Fruit fly (Drosophila melanogaster) whole organism, pupa: Measurements from ENCODE around the gene CG6576.

ENCODE experiments used
- CG14655 ChIP-seq: fragments of 200-800 bp; sonication (Bioruptor generic); optimal IDR thresholded peaks from 3 replicates; lab custom pipeline; 2017; ENCODE audit warnings: mild to moderate bottlenecking, missing biosample characterization, missing genetic modification reagents, missing genetic modification characterization
- CG15710 ChIP-seq: fragments of 200-800 bp; sonication (Bioruptor generic); optimal IDR thresholded peaks from 2 replicates; lab custom pipeline; 2018; ENCODE audit warnings: missing biosample characterization, mild to moderate bottlenecking, missing genetic modification characterization, moderate library complexity
- CG17806 ChIP-seq: fragments of 200-800 bp; sonication (Bioruptor generic); optimal IDR thresholded peaks from 2 replicates; lab custom pipeline; 2018; ENCODE audit warnings: missing biosample characterization, mild to moderate bottlenecking, missing genetic modification characterization, moderate library complexity
- CG32121 ChIP-seq: fragments of 200-800 bp; sonication (Bioruptor generic); IDR thresholded peaks from 2 replicates; pipeline ENCODE4 v1.3.6; 2022; ENCODE audit warnings: missing biosample characterization, missing genetic modification characterization
- CG8301 ChIP-seq: fragments of 200-800 bp; sonication (Bioruptor generic); optimal IDR thresholded peaks from 2 replicates; lab custom pipeline; 2018; ENCODE audit warnings: missing biosample characterization, mild to moderate bottlenecking, missing genetic modification characterization
- D1 ChIP-seq: fragments of 200-800 bp; sonication (Bioruptor generic); optimal IDR thresholded peaks from 2 replicates; lab custom pipeline; 2018; ENCODE audit warnings: missing biosample characterization, mild to moderate bottlenecking, missing genetic modification characterization, moderate library complexity
- Pif1A ChIP-seq: fragments of 200-800 bp; sonication (Bioruptor generic); optimal IDR thresholded peaks from 3 replicates; lab custom pipeline; 2016; ENCODE audit warnings: missing biosample characterization, missing genetic modification characterization
- Pif1B ChIP-seq: fragments of 200-800 bp; sonication (Bioruptor generic); optimal IDR thresholded peaks from 3 replicates; lab custom pipeline; 2016; ENCODE audit warnings: missing biosample characterization, missing genetic modification characterization
- gl ChIP-seq: fragments of 200-800 bp; sonication (Bioruptor generic); optimal IDR thresholded peaks from 2 replicates; lab custom pipeline; 2018; ENCODE audit warnings: missing biosample characterization, mild to moderate bottlenecking, missing genetic modification characterization

dm6 chr3L:8755689-8756088, at the start of gene CG6576:
- no peak for TF ChIP-seq CG8301 (tag; lab: Kevin White, UChicago)
- no peak for TF ChIP-seq CG15710 (tag; lab: Kevin White, UChicago)
- TF ChIP-seq Pif1A = no peak
- TF ChIP-seq CG32121 (GFP tag; lab: Robert Waterston, UW) = no peak
- no peak for TF ChIP-seq gl (tag; lab: Kevin White, UChicago)
- TF ChIP-seq Pif1B (GFP tag; lab: Kevin White, UChicago) = no peak
- no peak for TF ChIP-seq CG14655 (GFP tag; lab: Kevin White, UChicago)
- TF ChIP-seq CG17806 (tag; lab: Kevin White, UChicago) = no peak
- no peak for TF ChIP-seq D1 (tag; lab: Kevin White, UChicago)
